Worm (Caenorhabditis elegans): ENCODE results near the gene cima-1.

DNA sequence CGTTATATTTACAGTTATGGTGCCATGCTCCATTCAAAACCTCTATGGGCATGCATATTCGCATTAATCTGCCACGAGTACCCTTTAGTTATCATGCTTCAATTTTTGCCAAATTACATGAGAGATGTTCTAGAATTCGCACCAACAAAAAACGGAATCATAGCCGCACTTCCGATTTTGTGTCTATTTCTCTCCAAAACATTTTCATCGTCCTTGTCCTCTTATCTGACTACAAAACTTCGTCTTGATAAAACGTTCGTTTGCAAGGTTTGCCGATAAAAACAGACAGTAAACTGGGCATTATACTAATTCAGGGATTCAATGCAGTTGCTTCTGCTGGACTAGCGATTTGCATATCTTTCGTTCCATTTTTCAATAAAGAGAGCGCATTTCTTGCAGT lies 1.9 kb downstream of the cima-1 start:
- TF ChIP-seq ama-1 (optimal IDR thresholded peaks at IDR 0.05) (no peak), tbx-37 (GFP tag; conservative IDR thresholded peaks at IDR 0.05) (no peak), flt-1 (GFP tag; IDR thresholded peaks at IDR 0.05) (no peak), sea-1 (GFP tag; conservative IDR thresholded peaks at IDR 0.05) (no peak), tra-4 (tag; optimal IDR thresholded peaks at IDR 0.05) (no peak), F13C5.2 (tag; optimal IDR thresholded peaks at IDR 0.05) (no peak)

Data from whole organism, early embryonic.